Fruit fly (Drosophila melanogaster) whole organism, pupa: Measurements from ENCODE around the gene CG16852.

Experiments used
- CG12605 ChIP-seq: fragments of 200-800 bp; sonication (Bioruptor generic); IDR thresholded peaks from 2 replicates; pipeline ENCODE4 v1.3.6; 2022; ENCODE audit warnings: missing biosample characterization, missing genetic modification characterization
- CG34367 ChIP-seq: fragments of 200-800 bp; sonication (Bioruptor generic); optimal IDR thresholded peaks from 2 replicates; lab custom pipeline; 2018; ENCODE audit warnings: missing biosample characterization, mild to moderate bottlenecking, missing genetic modification characterization
- Pif1A ChIP-seq: fragments of 200-800 bp; sonication (Bioruptor generic); optimal IDR thresholded peaks from 3 replicates; lab custom pipeline; 2016; ENCODE audit warnings: missing biosample characterization, missing genetic modification characterization

DNA sequence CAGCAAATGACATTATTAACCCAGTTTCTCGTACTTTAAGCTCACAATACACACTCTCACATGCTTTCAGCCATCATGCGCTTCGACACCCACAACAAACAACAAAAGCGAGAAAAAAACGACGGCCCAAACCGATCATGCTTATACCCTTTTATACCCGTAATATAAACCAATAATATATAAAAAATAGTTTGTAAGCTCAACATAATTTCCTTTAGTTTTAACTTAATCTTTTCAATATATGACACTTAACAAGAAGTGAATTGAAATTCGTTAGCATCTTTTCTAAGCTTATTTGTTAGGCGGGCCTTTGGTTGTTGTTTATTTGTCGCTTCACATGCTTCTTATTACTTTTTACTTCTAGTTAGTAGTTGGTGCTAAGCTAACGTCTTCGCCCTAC, 46.1 kb downstream of the CG16852 start:
- TF ChIP-seq Pif1A (GFP tag; lab: Kevin White, UChicago) (no peak), CG34367 (tag; lab: Kevin White, UChicago) (no peak), CG12605 (GFP tag; lab: Robert Waterston, UW) (no peak)
